Fruit fly (Drosophila melanogaster) whole organism, wandering third instar larva: ENCODE measurements around the gene Ubc7.

Experiments used
- Abd-B ChIP-seq: fragments of >200 bp; optimal IDR thresholded peaks from 2 replicates; lab custom pipeline; 2017; ENCODE audit warnings: missing biosample characterization, missing genetic modification characterization
- CG32264 ChIP-seq: fragments of 200-800 bp; sonication (Bioruptor generic); optimal IDR thresholded peaks from 2 replicates; lab custom pipeline; 2016; ENCODE audit warnings: missing biosample characterization, missing genetic modification characterization
- CG9705 ChIP-seq: fragments of 200-800 bp; sonication (Bioruptor generic); optimal IDR thresholded peaks from 2 replicates; lab custom pipeline; 2018; ENCODE audit warnings: missing biosample characterization, mild to moderate bottlenecking, missing genetic modification characterization
- Dfd ChIP-seq: fragments of >200 bp; optimal IDR thresholded peaks from 2 replicates; lab custom pipeline; 2017; ENCODE audit warnings: missing biosample characterization, missing genetic modification characterization
- Dif ChIP-seq: fragments of 200-275, 200-300 bp; sonication (Bioruptor generic); optimal IDR thresholded peaks from 2 replicates; lab custom pipeline; 2018; ENCODE audit warnings: missing biosample characterization, missing genetic modification characterization; ENCODE audit not compliant: partially characterized antibody
- Hnf4 ChIP-seq: fragments of 200-800 bp; sonication (Bioruptor generic); optimal IDR thresholded peaks from 2 replicates; lab custom pipeline; 2016; ENCODE audit warnings: missing biosample characterization, mild to moderate bottlenecking, missing genetic modification characterization
- Hr78 ChIP-seq: fragments of >200 bp; optimal IDR thresholded peaks from 2 replicates; lab custom pipeline; 2017; ENCODE audit warnings: missing biosample characterization, missing genetic modification characterization
- Myc ChIP-seq: fragments of >200 bp; optimal IDR thresholded peaks from 2 replicates; lab custom pipeline; 2017
- brk ChIP-seq: fragments of 200-800 bp; sonication (Bioruptor generic); optimal IDR thresholded peaks from 2 replicates; lab custom pipeline; 2016; ENCODE audit warnings: missing biosample characterization, mild to moderate bottlenecking, missing genetic modification characterization
- dmrt93B ChIP-seq: fragments of 200-800 bp; sonication (Bioruptor generic); optimal IDR thresholded peaks from 2 replicates; lab custom pipeline; 2018; ENCODE audit warnings: missing biosample characterization, mild to moderate bottlenecking, missing genetic modification characterization
- fru ChIP-seq: fragments of 200-800 bp; sonication (Bioruptor generic); optimal IDR thresholded peaks from 3 replicates; lab custom pipeline; 2016; ENCODE audit warnings: missing biosample characterization, mild to moderate bottlenecking, missing genetic modification characterization
- psq ChIP-seq: fragments of 200-800 bp; sonication (Bioruptor generic); optimal IDR thresholded peaks from 3 replicates; lab custom pipeline; 2017; ENCODE audit warnings: missing biosample characterization, mild to moderate bottlenecking, missing genetic modification characterization, moderate library complexity
- usp ChIP-seq: fragments of >200 bp; optimal IDR thresholded peaks from 2 replicates; lab custom pipeline; 2017; ENCODE audit warnings: missing biosample characterization, missing genetic modification characterization
- woc ChIP-seq: sonication (Bioruptor generic); optimal IDR thresholded peaks from 2 replicates; lab custom pipeline; 2016; ENCODE audit warnings: missing biosample characterization, mild to moderate bottlenecking, missing genetic modification characterization

DNA sequence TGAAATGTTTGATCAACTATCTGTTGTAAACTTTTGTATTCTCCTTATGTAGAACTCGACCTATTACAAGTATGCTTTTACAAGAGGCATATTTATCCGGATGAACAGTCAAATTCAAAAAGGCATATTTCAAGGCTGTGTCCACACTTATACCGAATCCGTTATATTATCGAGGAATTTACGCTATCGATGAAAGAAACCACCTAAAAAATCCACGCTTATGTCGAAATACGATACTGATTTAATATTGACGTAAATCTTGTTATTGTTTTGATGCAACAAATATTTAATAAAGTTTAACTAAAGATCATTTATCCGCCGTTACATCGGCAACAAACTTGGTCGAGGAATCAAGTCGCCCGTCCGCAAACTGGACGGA is 5.8 kb upstream of the Ubc7 start, which contains the start of gene CG13014:
- TF ChIP-seq Hnf4 (GFP tag; lab: Kevin White, UChicago) (no peak), Myc (no peak), CG9705 (no peak), usp (GFP tag; lab: Kevin White, UChicago) (no peak), fru (GFP tag; lab: Kevin White, UChicago) (no peak), psq (GFP tag; lab: Kevin White, UChicago) (no peak), dmrt93B (GFP tag; lab: Kevin White, UChicago) (no peak), Hr78 (GFP tag; lab: Kevin White, UChicago) (no peak), Abd-B (GFP tag; lab: Kevin White, UChicago) (no peak), brk (no peak), woc (GFP tag; lab: Kevin White, UChicago) (no peak), Dif (GFP tag; lab: Kevin White, UChicago) (no peak), CG32264 (GFP tag; lab: Kevin White, UChicago) (no peak), Dfd (GFP tag; lab: Kevin White, UChicago) (no peak)
